Fruit fly (Drosophila melanogaster): ENCODE results near the gene CG13312.

The CG13312 gene

dm6 chr3L:8841757-8842156, 34.7 kb upstream of the CG13312 start (continued):
- peak; percentile 77 for TF ChIP-seq CG18262 (tag; optimal IDR thresholded peaks at IDR 0.05)
- TF ChIP-seq CG8281 (tag; optimal IDR thresholded peaks at IDR 0.05): peak; percentile 28
- peak; percentile 79 for TF ChIP-seq Blimp-1 (GFP tag; optimal IDR thresholded peaks at IDR 0.05)
- TF ChIP-seq sens (GFP tag): peak; percentile 95
- no peak for TF ChIP-seq vfl (GFP tag; optimal IDR thresholded peaks at IDR 0.05)
- peak; percentile 43 for TF ChIP-seq CG6854 (GFP tag; optimal IDR thresholded peaks at IDR 0.05)
- TF ChIP-seq slbo (GFP tag; IDR thresholded peaks at IDR 0.05): peak; percentile 83
- peak; percentile 39 for TF ChIP-seq NC2α (GFP tag; optimal IDR thresholded peaks at IDR 0.05)
- TF ChIP-seq Ada2b (GFP tag; IDR thresholded peaks at IDR 0.05): peak; percentile 78
- TF ChIP-seq Hr39 (optimal IDR thresholded peaks at IDR 0.05): no peak
- peak; percentile 74 for TF ChIP-seq CG4730 (GFP tag; IDR thresholded peaks at IDR 0.05)
- peak; percentile 69; the same call in 1 of the 3 replicates for TF ChIP-seq CG34422 (GFP tag; IDR thresholded peaks at IDR 0.05)
- TF ChIP-seq YL-1 (GFP tag; optimal IDR thresholded peaks at IDR 0.05): no peak
- TF ChIP-seq CG1603 (tag; optimal IDR thresholded peaks at IDR 0.05): peak; percentile 78
- TF ChIP-seq inv (GFP tag; IDR thresholded peaks at IDR 0.05; ENCODE audit: partially characterized antibody): no peak
- TF ChIP-seq CG9797 (GFP tag; optimal IDR thresholded peaks at IDR 0.05): no peak
- no peak for TF ChIP-seq CG3065 (GFP tag; optimal IDR thresholded peaks at IDR 0.05)
- TF ChIP-seq dpn (GFP tag; optimal IDR thresholded peaks at IDR 0.05): peak; percentile 72 to 75
- TF ChIP-seq CG6689 (GFP tag; IDR thresholded peaks at IDR 0.05): peak; percentile 76
- TF ChIP-seq CG11398 (GFP tag; optimal IDR thresholded peaks at IDR 0.05): peak; percentile 55
- peak; percentile 61 for TF ChIP-seq Fer2 (tag; optimal IDR thresholded peaks at IDR 0.05)
- TF ChIP-seq phol (tag; optimal IDR thresholded peaks at IDR 0.05): peak; percentile 77
- TF ChIP-seq CG12391 (tag; optimal IDR thresholded peaks at IDR 0.05): peak; percentile 79
- peak; percentile 39 for TF ChIP-seq en (GFP tag; optimal IDR thresholded peaks at IDR 0.05)
- peak; percentile 55; the same call in 1 of the 2 replicates for TF ChIP-seq CG8765 (GFP tag; IDR thresholded peaks at IDR 0.05)
- peak; percentile 46 for TF ChIP-seq CG1529 (GFP tag; optimal IDR thresholded peaks at IDR 0.05)
- peak; percentile 74 for TF ChIP-seq CG32772 (GFP tag; IDR thresholded peaks at IDR 0.05)
- peak; percentile 75 for TF ChIP-seq oc (tag; optimal IDR thresholded peaks at IDR 0.05)
- peak; percentile 78; the same call in 1 of the 3 replicates for TF ChIP-seq CG11456 (GFP tag; IDR thresholded peaks at IDR 0.05)
- TF ChIP-seq mld (GFP tag; IDR thresholded peaks at IDR 0.05; ENCODE audit: partially characterized antibody): no peak
- no peak for TF ChIP-seq CG31388 (GFP tag; optimal IDR thresholded peaks at IDR 0.05)
- peak; percentile 41 for TF ChIP-seq CG8089 (GFP tag; optimal IDR thresholded peaks at IDR 0.05)
- TF ChIP-seq CG10979 (tag; optimal IDR thresholded peaks at IDR 0.05): peak; percentile 79
- 0 out of 3 replicates have a peak, but pooled peaks have one; percentile 42 for TF ChIP-seq gce (GFP tag; IDR thresholded peaks at IDR 0.05)
- TF ChIP-seq exex (tag; optimal IDR thresholded peaks at IDR 0.05): peak; percentile 19
- TF ChIP-seq CG11695 (GFP tag; IDR thresholded peaks at IDR 0.05): peak; percentile 66; the same call in 2 of the 3 replicates
- TF ChIP-seq Dip2 (GFP tag; IDR thresholded peaks at IDR 0.05): no peak
- TF ChIP-seq CG15696 (tag; optimal IDR thresholded peaks at IDR 0.05): peak; percentile 51
- TF ChIP-seq CG7357 (GFP tag; IDR thresholded peaks at IDR 0.05): peak; percentile 62; the same call in 2 of the 3 replicates
- TF ChIP-seq Gsc (GFP tag; IDR thresholded peaks at IDR 0.05): 0 out of 2 replicates have a peak, but pooled peaks have one; percentile 39
- peak; percentile 25 for TF ChIP-seq NK7.1 (GFP tag; optimal IDR thresholded peaks at IDR 0.05)
- TF ChIP-seq dysf (GFP tag; IDR thresholded peaks at IDR 0.05): peak; percentile 86
- TF ChIP-seq lab (GFP tag; optimal IDR thresholded peaks at IDR 0.05): peak; percentile 88
- TF ChIP-seq scrt (GFP tag; optimal IDR thresholded peaks at IDR 0.05): peak; percentile 63
- no peak for TF ChIP-seq CG16813 (GFP tag; IDR thresholded peaks at IDR 0.05; ENCODE audit: partially characterized antibody)
- TF ChIP-seq HmgZ (tag; optimal IDR thresholded peaks at IDR 0.05): peak; percentile 66
- peak; percentile 60 for TF ChIP-seq NfI (GFP tag; optimal IDR thresholded peaks at IDR 0.05)
- peak; percentile 73 for TF ChIP-seq CG7372 (GFP tag; IDR thresholded peaks at IDR 0.05)
- no peak for TF ChIP-seq BEAF-32 (GFP tag; optimal IDR thresholded peaks at IDR 0.05)
- TF ChIP-seq bsh (GFP tag; optimal IDR thresholded peaks at IDR 0.05): peak in 1 of 2 experiments; percentile 85
- peak; percentile 71 for TF ChIP-seq CG12071 (GFP tag; optimal IDR thresholded peaks at IDR 0.05)
